Fruit fly (Drosophila melanogaster): ENCODE measurements around the gene CG8519.
A peak's percentile ranks its signal among the peaks of the same experiment; 100 is the strongest.

- TF ChIP-seq CG14655 (GFP tag; optimal IDR thresholded peaks at IDR 0.05) = no peak
- TF ChIP-seq Pif1A (GFP tag; optimal IDR thresholded peaks at IDR 0.05) = no peak
- TF ChIP-seq CG4496 (GFP tag; IDR thresholded peaks at IDR 0.05) = peak; percentile 56
- TF ChIP-seq Snoo (tag; optimal IDR thresholded peaks at IDR 0.05) = peak; percentile 28
- no peak for TF ChIP-seq CG12605 (GFP tag; IDR thresholded peaks at IDR 0.05)
- peak; percentile 22; the same call in 1 of the 2 replicates for TF ChIP-seq Ets98B (GFP tag; IDR thresholded peaks at IDR 0.05)
- no peak for TF ChIP-seq CG13204 (GFP tag; optimal IDR thresholded peaks at IDR 0.05)
These were observed 47.8 kb downstream of the CG8519 start, which contains the start of the genes velo and Sbds for dm6 chr3L:6752278-6753096.
